Worm (Caenorhabditis elegans) whole organism, L1 larva: ENCODE measurements around the gene tric-1B.1.

Source experiments
- C04F5.9 ChIP-seq: sonication (generic microtip); optimal IDR thresholded peaks from 2 replicates; lab custom pipeline; 2016; ENCODE audit warnings: missing genetic modification characterization, missing compliant biosample characterization
- C34B4.2 ChIP-seq: sonication (generic microtip); optimal IDR thresholded peaks from 2 replicates; lab custom pipeline; 2017; ENCODE audit warnings: mild to moderate bottlenecking, missing genetic modification characterization, missing compliant biosample characterization
- Y116A8C.19 ChIP-seq: sonication (generic microtip); optimal IDR thresholded peaks from 2 replicates; lab custom pipeline; 2016; ENCODE audit warnings: missing compliant biosample characterization, missing genetic modification characterization, borderline replicate concordance
- aha-1 ChIP-seq: fragments of 150-350 bp; optimal IDR thresholded peaks from 2 replicates; lab custom pipeline; 2014; ENCODE audit warnings: missing biosample characterization, missing genetic modification characterization
- aly-2 ChIP-seq: fragments of 150-350 bp; optimal IDR thresholded peaks from 2 replicates; lab custom pipeline; 2014; ENCODE audit warnings: missing biosample characterization, missing genetic modification characterization
- blmp-1 ChIP-seq: fragments of 150-350 bp; optimal IDR thresholded peaks from 2 replicates; lab custom pipeline; 2014; ENCODE audit warnings: missing biosample characterization, missing genetic modification characterization
- ceh-63 ChIP-seq: fragments of 200-800 bp; sonication (Bioruptor generic); optimal IDR thresholded peaks from 2 replicates; lab custom pipeline; 2018; ENCODE audit warnings: mild to moderate bottlenecking, missing genetic modification characterization, missing compliant biosample characterization
- ceh-82 ChIP-seq, 3 experiments: fragments of 150-350 bp in 1 of 3; sonication (generic microtip) in 2 of 3; optimal IDR thresholded peaks; 2 replicates each; lab custom pipeline; 2014 to 2017; ENCODE audit warnings: missing biosample characterization in 3 of 3, missing genetic modification characterization in 3 of 3
- ceh-88 ChIP-seq: fragments of 200-800 bp; sonication (Bioruptor generic); IDR thresholded peaks from 2 replicates; pipeline ENCODE4 v1.3.6; 2022; ENCODE audit warnings: missing genetic modification characterization, missing compliant biosample characterization
- ces-1 ChIP-seq: fragments of 150-350 bp; optimal IDR thresholded peaks from 2 replicates; lab custom pipeline; 2014; ENCODE audit warnings: missing biosample characterization, missing genetic modification reagents, missing genetic modification characterization
- dsc-1 ChIP-seq: sonication (generic microtip); optimal IDR thresholded peaks from 2 replicates; lab custom pipeline; 2016; ENCODE audit warnings: mild to moderate bottlenecking, missing genetic modification characterization, missing compliant biosample characterization
- efl-1 ChIP-seq, 4 experiments: fragments of 150-350 bp; optimal IDR thresholded peaks in 3 of 4; peaks in 1 of 4; 1 replicate in 1 of 4; 2 replicates in 3 of 4; lab custom pipeline; 2014; ENCODE audit warnings: missing biosample characterization in 2 of 4, missing genetic modification characterization in 2 of 4, missing genetic modification reagents in 2 of 4
- efl-3 ChIP-seq: fragments of 200-800 bp; sonication (Bioruptor generic); optimal IDR thresholded peaks from 2 replicates; lab custom pipeline; 2018; ENCODE audit warnings: mild to moderate bottlenecking, missing genetic modification characterization, missing compliant biosample characterization
- egl-27 ChIP-seq, 2 experiments: fragments of 150-350 bp in 1 of 2; sonication (generic microtip); optimal IDR thresholded peaks; 3 replicates each; lab custom pipeline; 2017 to 2018; ENCODE audit warnings: missing biosample characterization in 2 of 2, missing genetic modification characterization in 2 of 2, missing genetic modification reagents in 2 of 2
- elt-3 ChIP-seq, 6 experiments: fragments of 150-350 bp in 1 of 6; sonication (generic microtip); optimal IDR thresholded peaks; 2 replicates each; lab custom pipeline; 2017 to 2018; ENCODE audit warnings: missing biosample characterization in 6 of 6, missing genetic modification characterization in 6 of 6, inconsistent platforms in 1 of 6
- ets-5 ChIP-seq: fragments of 200-800 bp; sonication (Bioruptor generic); IDR thresholded peaks from 2 replicates; pipeline ENCODE4 v1.3.6; 2022; ENCODE audit warnings: missing genetic modification characterization, missing compliant biosample characterization
- fkh-4 ChIP-seq: sonication (generic microtip); optimal IDR thresholded peaks from 2 replicates; lab custom pipeline; 2016; ENCODE audit warnings: missing compliant biosample characterization, missing genetic modification characterization, borderline replicate concordance
- fos-1 ChIP-seq: fragments of 150-350 bp; optimal IDR thresholded peaks from 2 replicates; lab custom pipeline; 2014; ENCODE audit warnings: missing biosample characterization, missing genetic modification characterization
- hlh-4 ChIP-seq: sonication (generic microtip); optimal IDR thresholded peaks from 2 replicates; lab custom pipeline; 2016; ENCODE audit warnings: mild to moderate bottlenecking, missing genetic modification characterization, missing compliant biosample characterization
- hpl-2 ChIP-seq: fragments of 150-350 bp; optimal IDR thresholded peaks from 2 replicates; lab custom pipeline; 2014; ENCODE audit warnings: missing biosample characterization, missing genetic modification reagents, missing genetic modification characterization
- isw-1 ChIP-seq: fragments of 200-800 bp; sonication (Bioruptor generic); IDR thresholded peaks from 2 replicates; pipeline ENCODE4 v1.3.6; 2022; ENCODE audit warnings: missing genetic modification characterization, missing compliant biosample characterization
- jun-1 ChIP-seq: fragments of 150-350 bp; optimal IDR thresholded peaks from 2 replicates; lab custom pipeline; 2014; ENCODE audit warnings: missing biosample characterization, missing genetic modification reagents, missing genetic modification characterization
- lin-15B ChIP-seq: fragments of 150-350 bp; sonication (generic microtip); optimal IDR thresholded peaks from 3 replicates; lab custom pipeline; 2014; ENCODE audit warnings: missing biosample characterization, missing genetic modification characterization
- lin-35 ChIP-seq, 2 experiments: fragments of 150-350 bp; optimal IDR thresholded peaks; 2 replicates each; lab custom pipeline; 2014; ENCODE audit warnings: missing biosample characterization in 2 of 2, missing genetic modification characterization in 2 of 2, missing genetic modification reagents in 2 of 2
- lir-3 ChIP-seq: sonication (generic microtip); optimal IDR thresholded peaks from 2 replicates; lab custom pipeline; 2016; ENCODE audit warnings: mild to moderate bottlenecking, missing genetic modification characterization, moderate library complexity, missing compliant biosample characterization; ENCODE audit not compliant: poor library complexity
- lsy-2 ChIP-seq, 2 experiments: fragments of 150-350 bp; optimal IDR thresholded peaks; 2 replicates each; lab custom pipeline; 2014; ENCODE audit warnings: missing biosample characterization in 2 of 2, missing genetic modification characterization in 2 of 2
- mab-9 ChIP-seq: fragments of 200-800 bp; sonication (Bioruptor generic); IDR thresholded peaks from 2 replicates; pipeline ENCODE4 v1.3.6; 2022; ENCODE audit warnings: missing genetic modification reagents, missing genetic modification characterization, missing compliant biosample characterization
- mdl-1 ChIP-seq, 2 experiments: fragments of 150-350 bp; optimal IDR thresholded peaks; 2 replicates each; lab custom pipeline; 2014 to 2017; ENCODE audit warnings: missing biosample characterization in 2 of 2, missing genetic modification characterization in 2 of 2, inconsistent platforms in 1 of 2
- mep-1 ChIP-seq: fragments of 150-350 bp; optimal IDR thresholded peaks from 2 replicates; lab custom pipeline; 2014; ENCODE audit warnings: missing biosample characterization, missing genetic modification characterization
- nhr-12 ChIP-seq: sonication (generic microtip); optimal IDR thresholded peaks from 2 replicates; lab custom pipeline; 2017; ENCODE audit warnings: missing biosample characterization, missing genetic modification characterization
- nhr-19 ChIP-seq: fragments of 200-800 bp; sonication (Bioruptor generic); conservative IDR thresholded peaks from 2 replicates; pipeline ENCODE4 v1.3.6; 2022; ENCODE audit warnings: missing genetic modification characterization, missing compliant biosample characterization
- nhr-20 ChIP-seq: sonication (generic microtip); optimal IDR thresholded peaks from 2 replicates; lab custom pipeline; 2016; ENCODE audit warnings: mild to moderate bottlenecking, missing genetic modification characterization, missing compliant biosample characterization
- nhr-237 ChIP-seq: fragments of 150-350 bp; optimal IDR thresholded peaks from 2 replicates; lab custom pipeline; 2014; ENCODE audit warnings: missing biosample characterization, missing genetic modification characterization
- nhr-28 ChIP-seq: fragments of 150-350 bp; optimal IDR thresholded peaks from 2 replicates; lab custom pipeline; 2014; ENCODE audit warnings: missing biosample characterization, missing genetic modification characterization
- nhr-47 ChIP-seq: sonication (generic microtip); optimal IDR thresholded peaks from 2 replicates; lab custom pipeline; 2016; ENCODE audit warnings: mild to moderate bottlenecking, missing genetic modification characterization, moderate library complexity, missing compliant biosample characterization
- nhr-71 ChIP-seq: sonication (generic microtip); optimal IDR thresholded peaks from 2 replicates; lab custom pipeline; 2016; ENCODE audit warnings: mild to moderate bottlenecking, missing genetic modification characterization, moderate library complexity, missing compliant biosample characterization
- nhr-76 ChIP-seq: sonication (generic microtip); optimal IDR thresholded peaks from 2 replicates; lab custom pipeline; 2017; ENCODE audit warnings: missing biosample characterization, missing genetic modification characterization
- nhr-77 ChIP-seq: fragments of 150-350 bp; optimal IDR thresholded peaks from 2 replicates; lab custom pipeline; 2014; ENCODE audit warnings: missing biosample characterization, missing genetic modification characterization
- nhr-90 ChIP-seq: sonication (generic microtip); optimal IDR thresholded peaks from 2 replicates; lab custom pipeline; 2016; ENCODE audit warnings: mild to moderate bottlenecking, missing genetic modification characterization, missing compliant biosample characterization; ENCODE audit not compliant: poor library complexity
- pag-3 ChIP-seq: sonication (generic microtip); optimal IDR thresholded peaks from 2 replicates; lab custom pipeline; 2017; ENCODE audit warnings: missing genetic modification characterization, mild to moderate bottlenecking, missing compliant biosample characterization, antibody characterized with exemption, borderline replicate concordance; ENCODE audit not compliant: insufficient read depth
- pax-3 ChIP-seq: fragments of 200-800 bp; sonication (Bioruptor generic); optimal IDR thresholded peaks from 2 replicates; lab custom pipeline; 2018; ENCODE audit warnings: mild to moderate bottlenecking, missing genetic modification characterization, moderate library complexity, missing compliant biosample characterization
- rnt-1 ChIP-seq: sonication (generic microtip); optimal IDR thresholded peaks from 2 replicates; lab custom pipeline; 2016; ENCODE audit warnings: mild to moderate bottlenecking, missing genetic modification characterization, moderate library complexity, missing compliant biosample characterization
- skn-1 ChIP-seq: fragments of 150-350 bp; optimal IDR thresholded peaks from 2 replicates; lab custom pipeline; 2014; ENCODE audit warnings: missing biosample characterization, missing genetic modification characterization
- snpc-4 ChIP-seq: fragments of 150-350 bp; optimal IDR thresholded peaks from 2 replicates; lab custom pipeline; 2014; ENCODE audit warnings: missing biosample characterization, missing genetic modification characterization
- sox-4 ChIP-seq: sonication (generic microtip); optimal IDR thresholded peaks from 2 replicates; lab custom pipeline; 2016; ENCODE audit warnings: missing genetic modification characterization, missing compliant biosample characterization
- unc-130 ChIP-seq: fragments of 150-350 bp; optimal IDR thresholded peaks from 2 replicates; lab custom pipeline; 2017; ENCODE audit warnings: missing biosample characterization, missing genetic modification characterization, inconsistent platforms
- unc-30 ChIP-seq: sonication (generic microtip); optimal IDR thresholded peaks from 2 replicates; lab custom pipeline; 2017; ENCODE audit warnings: missing biosample characterization, missing genetic modification characterization
- unc-86 ChIP-seq: sonication (generic microtip); optimal IDR thresholded peaks from 2 replicates; lab custom pipeline; 2016; ENCODE audit warnings: missing genetic modification characterization, missing compliant biosample characterization
- unc-98 ChIP-seq: fragments of 200-800 bp; sonication (Bioruptor generic); IDR thresholded peaks from 2 replicates; pipeline ENCODE4 v1.3.6; 2022; ENCODE audit warnings: missing genetic modification characterization, missing compliant biosample characterization
- xbp-1 ChIP-seq: sonication (generic microtip); optimal IDR thresholded peaks from 2 replicates; lab custom pipeline; 2016; ENCODE audit warnings: missing genetic modification characterization, missing compliant biosample characterization
- zip-4 ChIP-seq: fragments of 200-800 bp; sonication (Bioruptor generic); optimal IDR thresholded peaks from 2 replicates; lab custom pipeline; 2018; ENCODE audit warnings: mild to moderate bottlenecking, missing genetic modification characterization, moderate library complexity, missing compliant biosample characterization
- ztf-4 ChIP-seq: fragments of 150-350 bp; optimal IDR thresholded peaks from 2 replicates; lab custom pipeline; 2014; ENCODE audit warnings: missing biosample characterization, missing genetic modification characterization

The tric-1B.1 gene

DNA sequence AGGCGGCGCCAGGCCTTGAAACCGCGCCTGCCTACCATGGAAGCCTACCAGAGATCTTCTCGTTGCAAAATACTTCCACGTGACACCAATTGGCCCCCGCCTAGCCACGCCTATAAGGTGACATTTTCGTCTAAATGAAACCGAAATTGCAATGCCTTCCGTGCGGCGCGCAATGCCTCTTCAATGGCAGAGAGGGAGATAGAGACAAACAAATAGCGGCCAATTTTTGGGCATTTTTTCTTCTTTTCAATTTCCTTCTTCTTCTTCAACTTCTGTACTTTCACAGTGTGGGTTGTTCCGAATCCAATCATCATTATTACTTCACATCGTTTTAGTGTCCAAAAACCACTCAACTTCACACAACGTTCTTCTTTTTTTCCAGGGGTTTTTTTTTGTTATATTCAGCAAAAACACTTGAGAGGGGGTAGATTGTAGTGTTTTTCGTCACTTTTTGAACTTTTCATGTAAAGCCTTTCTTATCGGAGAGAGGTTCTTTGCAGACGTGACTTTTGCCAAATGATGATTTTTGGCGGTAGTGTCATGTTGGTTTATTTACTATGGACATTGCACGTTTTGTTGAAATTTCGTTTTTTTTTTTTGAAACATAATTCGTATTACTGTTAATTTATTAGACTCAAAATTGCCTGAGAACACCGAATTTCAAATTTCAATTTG is 4.8 kb downstream of the tric-1B.1 start:
- TF ChIP-seq nhr-77 (tag; lab: Kevin White, UChicago) (no peak), jun-1 (tag; lab: Kevin White, UChicago) (no peak), nhr-12 (no peak), ets-5 (GFP tag; lab: Robert Waterston, UW) (no peak), skn-1 (tag; lab: Kevin White, UChicago) (no peak), hpl-2 (GFP tag; lab: Kevin White, UChicago) (no peak), isw-1 (GFP tag; lab: Robert Waterston, UW) (no peak), zip-4 (GFP tag; lab: Kevin White, UChicago) (no peak), lsy-2 (tag; optimal IDR thresholded peaks at IDR 0.05; lab: Kevin White, UChicago) (no peak), ceh-88 (GFP tag; lab: Robert Waterston, UW) (no peak), unc-130 (no peak), dsc-1 (tag; lab: Kevin White, UChicago) (no peak), egl-27 (tag; optimal IDR thresholded peaks at IDR 0.05; lab: Kevin White, UChicago) (no peak), elt-3 (tag; optimal IDR thresholded peaks at IDR 0.05; lab: Kevin White, UChicago) (no peak), xbp-1 (tag; lab: Kevin White, UChicago) (no peak), lir-3 (tag; lab: Kevin White, UChicago) (no peak), lin-15B (no peak), unc-30 (tag; lab: Kevin White, UChicago) (no peak), blmp-1 (tag; lab: Kevin White, UChicago) (peak; percentile 85), nhr-90 (tag; lab: Kevin White, UChicago) (peak; percentile 20), aly-2 (tag; lab: Kevin White, UChicago) (no peak), pax-3 (tag; lab: Kevin White, UChicago) (no peak), fkh-4 (no peak), nhr-20 (tag; lab: Kevin White, UChicago) (peak; percentile 22), ceh-82 (tag; optimal IDR thresholded peaks at IDR 0.05; lab: Kevin White, UChicago) (no peak), pag-3 (tag; lab: Kevin White, UChicago) (peak; percentile 72), ces-1 (no peak), mep-1 (tag; lab: Kevin White, UChicago) (peak; percentile 34), unc-86 (tag; lab: Kevin White, UChicago) (no peak), sox-4 (tag; lab: Kevin White, UChicago) (no peak), fos-1 (no peak), unc-98 (GFP tag; lab: Robert Waterston, UW) (no peak), ceh-63 (GFP tag; lab: Kevin White, UChicago) (no peak), rnt-1 (tag; lab: Kevin White, UChicago) (no peak), hlh-4 (tag; lab: Kevin White, UChicago) (no peak), aha-1 (tag; lab: Kevin White, UChicago) (no peak), lin-35 (GFP tag; optimal IDR thresholded peaks at IDR 0.05; lab: Kevin White, UChicago) (no peak), nhr-76 (tag; lab: Kevin White, UChicago) (no peak), nhr-19 (GFP tag; lab: Robert Waterston, UW) (no peak), nhr-47 (no peak), mdl-1 (tag; optimal IDR thresholded peaks at IDR 0.05; lab: Kevin White, UChicago) (no peak), Y116A8C.19 (tag; lab: Kevin White, UChicago) (no peak), nhr-28 (no peak), mab-9 (GFP tag; lab: Robert Waterston, UW) (no peak), C34B4.2 (tag; lab: Kevin White, UChicago) (no peak), C04F5.9 (tag; lab: Kevin White, UChicago) (no peak), efl-1 (optimal IDR thresholded peaks at IDR 0.05; lab: Kevin White, UChicago) (no peak), efl-1 (GFP tag; optimal IDR thresholded peaks at IDR 0.05 in 1 of 2; lab: Kevin White, UChicago) (no peak), efl-3 (GFP tag; lab: Kevin White, UChicago) (no peak), ztf-4 (tag; lab: Kevin White, UChicago) (no peak), nhr-237 (tag; lab: Kevin White, UChicago) (no peak), nhr-71 (peak; percentile 14), snpc-4 (tag; lab: Kevin White, UChicago) (no peak)
